Worm (Caenorhabditis elegans) whole organism, L4/young adult: ENCODE results near the gene gtf-2H1.

Experiments used
- W03F9.2 ChIP-seq: fragments of 150-350 bp; optimal IDR thresholded peaks from 2 replicates; lab custom pipeline; 2014; ENCODE audit warnings: missing biosample characterization, missing genetic modification characterization
- dao-5 ChIP-seq: sonication (generic microtip); optimal IDR thresholded peaks from 2 replicates; lab custom pipeline; 2016; ENCODE audit warnings: missing genotype, missing genetic modification characterization, moderate library complexity, missing compliant biosample characterization
- him-1 ChIP-seq: sonication (generic microtip); optimal IDR thresholded peaks from 2 replicates; lab custom pipeline; 2016; ENCODE audit warnings: missing genotype, missing genetic modification reagents, missing genetic modification characterization, missing compliant biosample characterization

ce11 chrIV:179700-180099, 51.9 kb downstream of the gtf-2H1 start:
- TF ChIP-seq him-1: no peak
- TF ChIP-seq W03F9.2 (tag; lab: Kevin White, UChicago): no peak
- no peak for TF ChIP-seq dao-5 (tag; lab: Kevin White, UChicago)
